Worm (Caenorhabditis elegans) whole organism, L2 larva: Measurements from ENCODE around the gene msp-113.

Experiments
- F13H6.1 ChIP-seq: sonication (generic microtip); optimal IDR thresholded peaks from 2 replicates; lab custom pipeline; 2016; ENCODE audit warnings: missing genetic modification characterization, missing compliant biosample characterization
- ZK546.5 ChIP-seq: sonication (generic microtip); optimal IDR thresholded peaks from 2 replicates; lab custom pipeline; 2017; ENCODE audit warnings: missing biosample characterization, missing genetic modification characterization
- aly-2 ChIP-seq: fragments of 150-350 bp; optimal IDR thresholded peaks from 2 replicates; lab custom pipeline; 2014; ENCODE audit warnings: missing biosample characterization, missing genetic modification characterization
- egl-27 ChIP-seq: sonication (generic microtip); optimal IDR thresholded peaks from 3 replicates; lab custom pipeline; 2017; ENCODE audit warnings: missing biosample characterization, missing genetic modification reagents, missing genetic modification characterization
- elt-1 ChIP-seq: fragments of 150-350 bp; optimal IDR thresholded peaks from 2 replicates; lab custom pipeline; 2014; ENCODE audit warnings: missing biosample characterization, missing genetic modification characterization
- lin-11 ChIP-seq: fragments of 150-350 bp; sonication (generic microtip); optimal IDR thresholded peaks from 2 replicates; lab custom pipeline; 2014; ENCODE audit warnings: missing biosample characterization, missing genetic modification characterization, inconsistent platforms, mixed read lengths
- lin-39 ChIP-seq: fragments of 150-350 bp; optimal IDR thresholded peaks from 2 replicates; lab custom pipeline; 2014; ENCODE audit warnings: missing biosample characterization, missing genetic modification reagents, missing genetic modification characterization
- nhr-11 ChIP-seq: fragments of 150-350 bp; optimal IDR thresholded peaks from 2 replicates; lab custom pipeline; 2014; ENCODE audit warnings: missing biosample characterization, missing genetic modification characterization
- nhr-12 ChIP-seq: fragments of 150-350 bp; optimal IDR thresholded peaks from 2 replicates; lab custom pipeline; 2014; ENCODE audit warnings: missing biosample characterization, missing genetic modification characterization
- nhr-237 ChIP-seq: fragments of 150-350 bp; optimal IDR thresholded peaks from 2 replicates; lab custom pipeline; 2014; ENCODE audit warnings: missing biosample characterization, missing genetic modification characterization
- nhr-6 ChIP-seq: fragments of 150-350 bp; optimal IDR thresholded peaks from 2 replicates; lab custom pipeline; 2014; ENCODE audit warnings: missing biosample characterization, missing genetic modification characterization
- nhr-77 ChIP-seq: fragments of 150-350 bp; optimal IDR thresholded peaks from 2 replicates; lab custom pipeline; 2014; ENCODE audit warnings: missing biosample characterization, missing genetic modification characterization
- skn-1 ChIP-seq: sonication (generic microtip); optimal IDR thresholded peaks from 2 replicates; lab custom pipeline; 2017; ENCODE audit warnings: missing biosample characterization, missing genetic modification characterization
- zag-1 ChIP-seq: fragments of 150-350 bp; optimal IDR thresholded peaks from 2 replicates; lab custom pipeline; 2014; ENCODE audit warnings: missing biosample characterization, missing genetic modification characterization

- no peak for TF ChIP-seq nhr-77 (tag; lab: Kevin White, UChicago)
- no peak for TF ChIP-seq lin-39 (tag; lab: Kevin White, UChicago)
- TF ChIP-seq ZK546.5 (tag; lab: Kevin White, UChicago), result no peak
- no peak for TF ChIP-seq lin-11 (tag; lab: Kevin White, UChicago)
- no peak for TF ChIP-seq nhr-11 (tag; lab: Kevin White, UChicago)
- TF ChIP-seq egl-27 (tag; lab: Kevin White, UChicago), result no peak
- no peak for TF ChIP-seq skn-1 (tag; lab: Kevin White, UChicago)
- TF ChIP-seq F13H6.1, result no peak
- TF ChIP-seq nhr-6 (tag; lab: Kevin White, UChicago), result no peak
- TF ChIP-seq zag-1 (tag; lab: Kevin White, UChicago), result no peak
- no peak for TF ChIP-seq elt-1 (tag; lab: Kevin White, UChicago)
- TF ChIP-seq nhr-12 (tag; lab: Kevin White, UChicago), result no peak
- no peak for TF ChIP-seq nhr-237
- no peak for TF ChIP-seq aly-2 (tag; lab: Kevin White, UChicago)
These were observed 46.4 kb downstream of the msp-113 start for ce11 chrIV:5344168-5344567.
